Fruit fly (Drosophila melanogaster) whole organism, pupa: ENCODE results near the gene CG31223.

ENCODE experiments used
- CG10348 ChIP-seq: fragments of 200-800 bp; sonication (Bioruptor generic); IDR thresholded peaks from 2 replicates; pipeline ENCODE4 v1.3.6; 2022; ENCODE audit warnings: missing biosample characterization, missing genetic modification characterization
- CG12605 ChIP-seq: fragments of 200-800 bp; sonication (Bioruptor generic); IDR thresholded peaks from 2 replicates; pipeline ENCODE4 v1.3.6; 2022; ENCODE audit warnings: missing biosample characterization, missing genetic modification characterization
- CG13204 ChIP-seq: fragments of 200-800 bp; sonication (Bioruptor generic); optimal IDR thresholded peaks from 2 replicates; lab custom pipeline; 2018; ENCODE audit warnings: missing biosample characterization, mild to moderate bottlenecking, missing genetic modification characterization, moderate library complexity
- CG14655 ChIP-seq: fragments of 200-800 bp; sonication (Bioruptor generic); optimal IDR thresholded peaks from 3 replicates; lab custom pipeline; 2017; ENCODE audit warnings: mild to moderate bottlenecking, missing biosample characterization, missing genetic modification reagents, missing genetic modification characterization
- CG15710 ChIP-seq: fragments of 200-800 bp; sonication (Bioruptor generic); optimal IDR thresholded peaks from 2 replicates; lab custom pipeline; 2018; ENCODE audit warnings: missing biosample characterization, mild to moderate bottlenecking, missing genetic modification characterization, moderate library complexity
- CG17806 ChIP-seq: fragments of 200-800 bp; sonication (Bioruptor generic); optimal IDR thresholded peaks from 2 replicates; lab custom pipeline; 2018; ENCODE audit warnings: missing biosample characterization, mild to moderate bottlenecking, missing genetic modification characterization, moderate library complexity
- CG32121 ChIP-seq: fragments of 200-800 bp; sonication (Bioruptor generic); IDR thresholded peaks from 2 replicates; pipeline ENCODE4 v1.3.6; 2022; ENCODE audit warnings: missing biosample characterization, missing genetic modification characterization
- CG34367 ChIP-seq: fragments of 200-800 bp; sonication (Bioruptor generic); optimal IDR thresholded peaks from 2 replicates; lab custom pipeline; 2018; ENCODE audit warnings: missing biosample characterization, mild to moderate bottlenecking, missing genetic modification characterization
- CG4496 ChIP-seq: fragments of 200-800 bp; sonication (Bioruptor generic); IDR thresholded peaks from 3 replicates; pipeline ENCODE4 v1.3.6; 2022; ENCODE audit warnings: missing biosample characterization, missing genetic modification characterization
- CG8159 ChIP-seq: fragments of 200-800 bp; sonication (Bioruptor generic); optimal IDR thresholded peaks from 3 replicates; lab custom pipeline; 2018; ENCODE audit warnings: missing biosample characterization, mild to moderate bottlenecking, missing genetic modification characterization, moderate library complexity
- CG8301 ChIP-seq: fragments of 200-800 bp; sonication (Bioruptor generic); optimal IDR thresholded peaks from 2 replicates; lab custom pipeline; 2018; ENCODE audit warnings: missing biosample characterization, mild to moderate bottlenecking, missing genetic modification characterization
- CG9948 ChIP-seq: fragments of 200-800 bp; sonication (Bioruptor generic); optimal IDR thresholded peaks from 2 replicates; lab custom pipeline; 2018; ENCODE audit warnings: missing biosample characterization, mild to moderate bottlenecking, missing genetic modification characterization, moderate library complexity
- D1 ChIP-seq: fragments of 200-800 bp; sonication (Bioruptor generic); optimal IDR thresholded peaks from 2 replicates; lab custom pipeline; 2018; ENCODE audit warnings: missing biosample characterization, mild to moderate bottlenecking, missing genetic modification characterization, moderate library complexity
- EcR ChIP-seq: fragments of 200-800 bp; sonication (Bioruptor generic); optimal IDR thresholded peaks from 3 replicates; lab custom pipeline; 2019; ENCODE audit warnings: missing biosample characterization, missing genetic modification characterization, mild to moderate bottlenecking, moderate library complexity, missing genetic modification reagents
- Ets98B ChIP-seq: fragments of 200-800 bp; sonication (Bioruptor generic); IDR thresholded peaks from 2 replicates; pipeline ENCODE4 v1.3.6; 2022; ENCODE audit warnings: missing biosample characterization, missing genetic modification characterization
- Pif1A ChIP-seq: fragments of 200-800 bp; sonication (Bioruptor generic); optimal IDR thresholded peaks from 3 replicates; lab custom pipeline; 2016; ENCODE audit warnings: missing biosample characterization, missing genetic modification characterization
- Pif1B ChIP-seq: fragments of 200-800 bp; sonication (Bioruptor generic); optimal IDR thresholded peaks from 3 replicates; lab custom pipeline; 2016; ENCODE audit warnings: missing biosample characterization, missing genetic modification characterization
- Snoo ChIP-seq: fragments of 200-800 bp; sonication (Bioruptor generic); optimal IDR thresholded peaks from 3 replicates; lab custom pipeline; 2017; ENCODE audit warnings: missing biosample characterization, mild to moderate bottlenecking, missing genetic modification characterization, inconsistent platforms
- fd96Ca ChIP-seq: fragments of 200-800 bp; sonication (Bioruptor generic); IDR thresholded peaks from 3 replicates; pipeline ENCODE4 v1.3.6; 2022; ENCODE audit warnings: missing biosample characterization, missing genetic modification characterization
- gl ChIP-seq: fragments of 200-800 bp; sonication (Bioruptor generic); optimal IDR thresholded peaks from 2 replicates; lab custom pipeline; 2018; ENCODE audit warnings: missing biosample characterization, mild to moderate bottlenecking, missing genetic modification characterization
- rn ChIP-seq: fragments of 200-800 bp; sonication (Bioruptor generic); IDR thresholded peaks from 2 replicates; pipeline ENCODE4 v1.3.6; 2022; ENCODE audit warnings: missing biosample characterization, missing genetic modification characterization

Gene CG31223

DNA sequence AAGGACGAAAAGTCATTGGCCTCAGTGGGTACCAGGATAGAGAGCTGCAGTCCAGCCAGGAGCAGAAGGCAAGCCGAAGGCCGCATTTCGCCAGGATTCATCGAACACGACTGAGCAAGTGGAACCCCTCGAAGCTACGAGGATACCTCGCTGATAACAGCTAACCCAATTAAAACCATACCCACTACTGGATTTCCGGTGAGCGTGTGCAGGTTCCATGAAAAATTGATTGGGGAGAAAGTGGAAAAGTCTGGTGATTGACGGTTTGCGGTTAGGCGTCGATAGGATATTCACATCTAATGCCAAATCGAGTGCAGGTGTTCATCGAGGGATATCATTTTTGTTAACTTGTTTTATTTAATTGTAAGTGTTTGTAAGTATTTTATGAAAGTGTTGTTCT, 28.9 kb downstream of the CG31223 start, which contains the start of gene Ir93a:
Gene Ir93a (minus strand): TSS at position 101 of the 400 bp plus-strand sequence.
- no peak for TF ChIP-seq CG12605 (GFP tag; lab: Robert Waterston, UW)
- TF ChIP-seq CG9948: no peak
- TF ChIP-seq rn (GFP tag; lab: Robert Waterston, UW): no peak
- TF ChIP-seq CG8159 (tag; lab: Kevin White, UChicago): no peak
- TF ChIP-seq gl (tag; lab: Kevin White, UChicago): no peak
- no peak for TF ChIP-seq CG10348
- TF ChIP-seq CG8301: no peak
- no peak for TF ChIP-seq CG34367 (tag; lab: Kevin White, UChicago)
- TF ChIP-seq Ets98B (GFP tag; lab: Robert Waterston, UW): no peak
- no peak for TF ChIP-seq CG4496 (GFP tag; lab: Robert Waterston, UW)
- TF ChIP-seq Pif1A (GFP tag; lab: Kevin White, UChicago): no peak
- no peak for TF ChIP-seq Snoo
- TF ChIP-seq D1 (tag; lab: Kevin White, UChicago): no peak
- no peak for TF ChIP-seq fd96Ca (GFP tag; lab: Robert Waterston, UW)
- TF ChIP-seq CG15710 (tag; lab: Kevin White, UChicago): no peak
- TF ChIP-seq CG14655: no peak
- TF ChIP-seq EcR (GFP tag; lab: Kevin White, UChicago): no peak
- TF ChIP-seq CG17806 (tag; lab: Kevin White, UChicago): no peak
- no peak for TF ChIP-seq CG13204

DNA sequence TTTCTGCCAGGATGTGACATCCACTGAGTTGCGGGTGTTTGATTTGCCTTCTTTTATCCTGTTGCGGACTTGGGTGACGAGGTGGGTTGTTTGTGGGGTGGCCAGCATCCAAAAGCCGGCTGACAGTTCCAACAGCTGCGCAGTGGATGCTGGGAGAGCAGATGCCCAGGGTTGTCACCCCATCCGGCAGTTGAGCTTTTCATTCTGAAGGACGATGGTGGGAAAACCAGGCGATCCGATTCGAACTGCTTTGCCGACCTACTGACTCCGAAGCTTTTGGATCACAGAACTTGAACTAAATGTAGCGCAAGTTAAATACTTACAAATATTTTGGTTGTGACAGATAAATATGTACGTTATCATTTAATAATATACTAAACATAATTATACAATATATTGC, 35.3 kb downstream of the CG31223 start, which contains the start of gene KaiR1D:
Gene KaiR1D (minus strand): TSS at position 28 of the 400 bp plus-strand sequence.
- no peak for TF ChIP-seq CG34367 (tag; lab: Kevin White, UChicago)
- TF ChIP-seq CG17806 (tag; lab: Kevin White, UChicago): no peak
- TF ChIP-seq CG13204: no peak
- TF ChIP-seq CG10348: no peak
- TF ChIP-seq Pif1A (GFP tag; lab: Kevin White, UChicago): no peak
- no peak for TF ChIP-seq CG12605 (GFP tag; lab: Robert Waterston, UW)
- no peak for TF ChIP-seq CG8159 (tag; lab: Kevin White, UChicago)
- no peak for TF ChIP-seq Ets98B (GFP tag; lab: Robert Waterston, UW)
- no peak for TF ChIP-seq CG15710 (tag; lab: Kevin White, UChicago)
- no peak for TF ChIP-seq D1 (tag; lab: Kevin White, UChicago)
- no peak for TF ChIP-seq fd96Ca (GFP tag; lab: Robert Waterston, UW)
- TF ChIP-seq gl (tag; lab: Kevin White, UChicago): no peak
- TF ChIP-seq CG9948: no peak
- no peak for TF ChIP-seq Pif1B (GFP tag; lab: Kevin White, UChicago)
- TF ChIP-seq CG14655: no peak
- no peak for TF ChIP-seq Snoo
- TF ChIP-seq EcR (GFP tag; lab: Kevin White, UChicago): no peak

DNA sequence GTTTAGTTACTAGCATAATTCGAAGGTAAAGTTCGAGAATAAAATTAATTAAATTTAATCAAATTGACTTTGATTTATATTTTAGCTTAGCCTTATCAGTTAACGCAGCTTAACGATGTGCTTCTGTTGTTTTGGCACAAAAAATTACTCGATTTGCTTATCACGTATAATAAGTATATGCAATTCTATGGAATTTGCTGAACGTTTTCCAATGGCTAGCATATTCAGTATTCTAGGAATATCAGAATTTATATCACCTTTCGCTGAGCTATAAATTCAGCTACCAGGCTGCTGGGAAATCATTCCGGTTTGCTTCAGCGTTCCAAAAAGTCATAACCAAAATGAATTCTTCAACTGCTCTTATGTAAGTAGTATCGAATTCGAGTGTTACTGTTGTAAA, 39.8 kb downstream of the CG31223 start, which contains the start of gene TotA:
Gene TotA (plus strand): TSS at position 301 of the 400 bp plus-strand sequence.
- TF ChIP-seq CG34367 (tag; lab: Kevin White, UChicago) (no peak), CG32121 (GFP tag; lab: Robert Waterston, UW) (no peak), CG9948 (no peak)

DNA sequence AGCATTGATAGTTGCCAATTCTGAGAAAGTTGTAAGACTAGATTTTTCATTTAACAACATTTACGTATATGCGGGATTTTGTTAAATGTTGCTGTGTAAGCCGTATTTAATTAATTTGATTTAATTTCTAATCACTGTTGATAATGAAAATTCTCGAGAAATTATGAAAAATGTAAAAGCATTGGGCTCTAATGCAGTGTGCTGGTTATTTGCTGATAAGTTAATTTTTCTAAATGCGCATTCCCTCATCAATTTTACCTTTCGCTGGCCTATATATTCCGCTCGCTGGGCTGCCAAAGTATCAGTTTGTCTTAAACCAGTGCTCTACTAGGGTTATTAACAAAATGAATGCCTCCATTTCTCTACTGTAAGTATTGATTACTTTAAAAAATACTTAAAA, 41.8 kb downstream of the CG31223 start, which contains the start of gene TotC:
Gene TotC (plus strand): TSS at position 301 of the 400 bp plus-strand sequence.
- no peak for TF ChIP-seq CG15710 (tag; lab: Kevin White, UChicago)

dm6 chr3R:20873638-20874037, 42.7 kb downstream of the CG31223 start, which contains the start of gene TotB:
Gene TotB (plus strand): TSS chr3R:20873938.
- TF ChIP-seq EcR (GFP tag; lab: Kevin White, UChicago) (no peak), D1 (tag; lab: Kevin White, UChicago) (no peak), CG8301 (no peak), Pif1B (GFP tag; lab: Kevin White, UChicago) (no peak), CG4496 (GFP tag; lab: Robert Waterston, UW) (no peak), rn (GFP tag; lab: Robert Waterston, UW) (no peak), fd96Ca (GFP tag; lab: Robert Waterston, UW) (no peak), CG8159 (tag; lab: Kevin White, UChicago) (no peak), CG9948 (no peak), Snoo (no peak), CG12605 (GFP tag; lab: Robert Waterston, UW) (no peak), CG13204 (no peak), CG15710 (tag; lab: Kevin White, UChicago) (no peak), CG34367 (tag; lab: Kevin White, UChicago) (no peak), CG17806 (tag; lab: Kevin White, UChicago) (no peak), Pif1A (GFP tag; lab: Kevin White, UChicago) (no peak), CG14655 (no peak), CG32121 (GFP tag; lab: Robert Waterston, UW) (no peak), CG10348 (no peak), Ets98B (GFP tag; lab: Robert Waterston, UW) (no peak)

DNA sequence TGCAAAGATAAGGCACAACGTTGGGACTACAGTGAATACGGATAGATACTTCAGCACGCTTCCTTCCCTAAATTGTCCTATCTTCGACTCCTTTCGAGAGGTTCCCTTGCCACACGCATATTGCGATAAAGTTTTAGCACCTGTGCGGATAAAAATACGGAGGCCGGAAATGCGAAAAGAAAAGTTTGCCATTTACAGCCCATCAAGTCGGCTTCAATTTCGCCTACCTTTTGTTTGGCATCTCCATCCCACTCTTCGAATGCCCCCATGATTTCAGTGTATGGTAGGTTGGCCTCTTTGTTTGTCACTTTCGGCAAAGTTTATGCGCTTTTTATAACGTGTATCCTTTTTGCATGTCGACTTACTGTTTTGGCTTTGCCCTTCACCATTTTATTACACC, 45.8 kb downstream of the CG31223 start:
- TF ChIP-seq fd96Ca (GFP tag; lab: Robert Waterston, UW) (no peak), EcR (GFP tag; lab: Kevin White, UChicago) (no peak), Ets98B (GFP tag; lab: Robert Waterston, UW) (no peak), CG12605 (GFP tag; lab: Robert Waterston, UW) (no peak), D1 (tag; lab: Kevin White, UChicago) (no peak), CG10348 (no peak), CG8301 (no peak), CG14655 (no peak)
- TF ChIP-seq, all 21 proteins: peak for 0
